Fruit fly (Drosophila melanogaster): ENCODE results near the gene CG17906.

DNA sequence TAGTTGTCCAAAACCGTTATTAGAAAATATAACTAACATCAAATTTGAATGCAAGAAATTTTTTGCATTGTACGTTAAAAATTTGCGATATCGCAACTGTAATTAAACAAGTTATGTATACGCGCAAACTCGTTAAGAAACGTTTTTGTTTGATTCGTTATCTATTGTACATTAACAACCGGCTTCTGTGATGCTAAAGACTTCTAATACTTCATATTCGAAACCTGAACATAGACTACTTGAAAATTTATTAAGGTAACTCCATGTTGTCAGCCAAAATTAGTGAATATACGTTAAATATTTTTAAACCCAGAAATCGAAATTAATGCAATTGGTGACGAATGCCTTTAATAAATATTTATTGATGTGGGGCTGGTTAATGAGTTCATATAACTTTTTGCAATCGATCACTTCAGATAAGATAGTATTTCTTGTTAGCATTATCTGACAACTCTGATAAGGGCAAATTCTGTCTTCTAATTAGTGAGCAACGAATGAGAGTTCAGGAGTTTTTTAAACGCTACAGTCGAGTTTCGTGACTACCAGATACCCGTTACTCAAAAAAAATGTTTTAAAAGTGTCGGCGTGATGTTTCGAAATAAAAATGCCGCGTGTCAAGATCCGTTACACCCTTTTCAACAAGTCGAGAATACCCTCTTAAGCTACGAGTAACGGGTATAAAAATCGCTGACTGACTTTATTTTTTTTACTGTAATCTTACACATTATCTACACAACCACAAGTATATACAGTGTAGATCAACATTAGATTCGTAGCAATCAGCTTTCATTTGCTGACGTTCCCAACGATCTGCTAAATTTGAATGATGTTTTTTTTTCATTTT is 41.8 kb upstream of the CG17906 start:
- TF ChIP-seq CG8478 (optimal IDR thresholded peaks at IDR 0.05) (no peak), CTCF (optimal IDR thresholded peaks at IDR 0.05) (peak; percentile 47 to 55)
